Fruit fly (Drosophila melanogaster) whole organism, embryonic: Measurements from ENCODE around the gene CG9926.

ENCODE experiments used
- CG14014 ChIP-seq: fragments of 200-800 bp; sonication (Bioruptor generic); IDR thresholded peaks from 2 replicates; pipeline ENCODE4 v1.3.6; 2022; ENCODE audit warnings: missing biosample characterization, missing genetic modification characterization
- CG2116 ChIP-seq: fragments of 200-800 bp; sonication (Bioruptor generic); optimal IDR thresholded peaks from 3 replicates; lab custom pipeline; 2018; ENCODE audit warnings: missing biosample characterization, mild to moderate bottlenecking, missing genetic modification characterization
- Ets97D ChIP-seq: fragments of 200-800 bp; sonication (Bioruptor generic); optimal IDR thresholded peaks from 3 replicates; lab custom pipeline; 2016; ENCODE audit warnings: missing biosample characterization, missing genetic modification characterization
- al ChIP-seq: fragments of 200-800 bp; sonication (Bioruptor generic); IDR thresholded peaks from 2 replicates; pipeline ENCODE4 v1.3.6; 2022; ENCODE audit warnings: missing biosample characterization, missing genetic modification characterization
- ase ChIP-seq: fragments of 200-800 bp; sonication (Bioruptor generic); IDR thresholded peaks from 3 replicates; pipeline ENCODE4 v1.3.6; 2022; ENCODE audit warnings: missing biosample characterization, missing genetic modification characterization
- ham ChIP-seq: fragments of 200-800 bp; sonication (Bioruptor generic); IDR thresholded peaks from 2 replicates; pipeline ENCODE4 v1.3.6; 2022; ENCODE audit warnings: missing biosample characterization, missing genetic modification characterization
- peb ChIP-seq: fragments of 200-800 bp; sonication (Bioruptor generic); IDR thresholded peaks from 2 replicates; pipeline ENCODE4 v1.3.6; 2022; ENCODE audit warnings: missing biosample characterization, missing genetic modification characterization
- trh ChIP-seq: fragments of 200-800 bp; sonication (Bioruptor generic); optimal IDR thresholded peaks from 2 replicates; lab custom pipeline; 2016; ENCODE audit warnings: missing biosample characterization, missing genetic modification characterization

- TF ChIP-seq peb (GFP tag; lab: Robert Waterston, UW) (no peak), ase (no peak), ham (GFP tag; lab: Robert Waterston, UW) (no peak), trh (GFP tag; lab: Kevin White, UChicago) (no peak), Ets97D (GFP tag; lab: Kevin White, UChicago) (no peak), al (GFP tag; lab: Robert Waterston, UW) (no peak), CG14014 (GFP tag; lab: Robert Waterston, UW) (no peak), CG2116 (no peak)
Measured at dm6 chr3R:13980956-13981355, 30.0 kb upstream of the CG9926 start.
